Worm (Caenorhabditis elegans) whole organism, young adult: ENCODE results near the gene cht-3.

Source experiments
- C06A6.2 ChIP-seq: fragments of 200-800 bp; sonication (Bioruptor generic); conservative IDR thresholded peaks from 2 replicates; pipeline ENCODE4 v1.3.6; 2022; ENCODE audit warnings: missing genetic modification characterization, missing compliant biosample characterization
- F39B2.1 ChIP-seq: fragments of 200-800 bp; sonication (Bioruptor generic); IDR thresholded peaks from 2 replicates; pipeline ENCODE4 v1.3.6; 2022; ENCODE audit warnings: missing genetic modification reagents, missing genetic modification characterization, missing compliant biosample characterization
- ama-1 ChIP-seq, 3 experiments: fragments of 150-350 bp in 1 of 3; sonication (generic microtip) in 2 of 3; optimal IDR thresholded peaks; 2 replicates each; lab custom pipeline; 2014 to 2018; ENCODE audit warnings: missing biosample characterization in 2 of 3, missing genetic modification characterization in 2 of 3, missing genetic modification reagents in 2 of 3
- attf-5 ChIP-seq: fragments of 200-800 bp; sonication (Bioruptor generic); optimal IDR thresholded peaks from 2 replicates; lab custom pipeline; 2018; ENCODE audit warnings: mild to moderate bottlenecking, missing genetic modification characterization, missing compliant biosample characterization
- ceh-40 ChIP-seq: fragments of 200-800 bp; sonication (Bioruptor generic); IDR thresholded peaks from 2 replicates; pipeline ENCODE4 v1.3.6; 2022; ENCODE audit warnings: missing genetic modification characterization, missing compliant biosample characterization
- egrh-3 ChIP-seq: fragments of 200-800 bp; sonication (Bioruptor generic); IDR thresholded peaks from 2 replicates; pipeline ENCODE4 v1.3.6; 2022; ENCODE audit warnings: missing genetic modification reagents, missing genetic modification characterization, missing compliant biosample characterization
- ekl-4 ChIP-seq: fragments of 200-800 bp; sonication (Bioruptor generic); IDR thresholded peaks from 2 replicates; pipeline ENCODE4 v1.3.6; 2022; ENCODE audit warnings: missing genetic modification reagents, missing genetic modification characterization, missing compliant biosample characterization
- nhr-179 ChIP-seq: sonication (generic microtip); optimal IDR thresholded peaks from 2 replicates; lab custom pipeline; 2016; ENCODE audit warnings: mild to moderate bottlenecking, missing genetic modification characterization, missing compliant biosample characterization
- nhr-80 ChIP-seq: sonication (generic microtip); optimal IDR thresholded peaks from 2 replicates; lab custom pipeline; 2016; ENCODE audit warnings: missing genetic modification characterization, missing compliant biosample characterization
- nhr-90 ChIP-seq: sonication (generic microtip); optimal IDR thresholded peaks from 2 replicates; lab custom pipeline; 2016; ENCODE audit warnings: missing genotype, mild to moderate bottlenecking, missing genetic modification characterization, missing compliant biosample characterization
- pha-4 ChIP-seq: fragments of 150-350 bp; sonication (generic microtip); optimal IDR thresholded peaks from 2 replicates; lab custom pipeline; 2014; ENCODE audit warnings: missing biosample characterization, missing genetic modification reagents, missing genetic modification characterization
- unc-62 ChIP-seq: fragments of 150-350 bp; optimal IDR thresholded peaks from 2 replicates; lab custom pipeline; 2014; ENCODE audit warnings: missing biosample characterization, missing genetic modification reagents, missing genetic modification characterization
- xnd-1 ChIP-seq: sonication (generic microtip); optimal IDR thresholded peaks from 2 replicates; lab custom pipeline; 2016; ENCODE audit warnings: missing genotype, missing genetic modification reagents, missing genetic modification characterization, missing compliant biosample characterization

DNA sequence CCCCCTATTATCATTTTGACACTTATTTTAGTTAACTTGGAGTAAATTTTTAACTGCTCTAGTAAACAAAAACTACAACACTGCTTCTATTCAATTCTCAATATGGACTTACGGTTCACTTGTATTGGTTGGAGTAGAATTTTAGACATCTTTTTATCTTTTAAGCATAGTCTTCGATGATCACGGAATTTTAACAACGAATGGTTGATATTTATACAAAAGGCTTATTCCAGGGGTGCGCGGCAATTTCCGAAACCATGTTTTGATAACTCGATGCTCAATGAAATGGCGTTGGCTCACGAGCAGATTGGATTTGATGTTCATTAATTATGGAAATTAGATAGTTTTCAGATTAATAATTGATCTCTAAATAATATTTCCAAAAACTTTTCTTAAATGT lies 40.0 kb downstream of the cht-3 start:
- TF ChIP-seq egrh-3 (no peak), C06A6.2 (GFP tag; lab: Robert Waterston, UW) (no peak), nhr-80 (tag; lab: Kevin White, UChicago) (no peak), nhr-90 (tag; lab: Kevin White, UChicago) (no peak), F39B2.1 (GFP tag; lab: Robert Waterston, UW) (no peak; the same call in none of the 2 replicates), xnd-1 (tag; lab: Kevin White, UChicago) (peak; percentile 62), attf-5 (GFP tag; lab: Kevin White, UChicago) (no peak), unc-62 (GFP tag; lab: Kevin White, UChicago) (no peak), ama-1 (optimal IDR thresholded peaks at IDR 0.05; lab: Kevin White, UChicago) (no peak), ama-1 (GFP tag; optimal IDR thresholded peaks at IDR 0.05; lab: Kevin White, UChicago) (peak; percentile 39 to 80), ceh-40 (GFP tag; lab: Robert Waterston, UW) (no peak), pha-4 (no peak), ekl-4 (GFP tag; lab: Robert Waterston, UW) (peak; percentile 91), nhr-179 (tag; lab: Kevin White, UChicago) (no peak)
